Worm (Caenorhabditis elegans): ENCODE measurements around the gene R144.13.

DNA sequence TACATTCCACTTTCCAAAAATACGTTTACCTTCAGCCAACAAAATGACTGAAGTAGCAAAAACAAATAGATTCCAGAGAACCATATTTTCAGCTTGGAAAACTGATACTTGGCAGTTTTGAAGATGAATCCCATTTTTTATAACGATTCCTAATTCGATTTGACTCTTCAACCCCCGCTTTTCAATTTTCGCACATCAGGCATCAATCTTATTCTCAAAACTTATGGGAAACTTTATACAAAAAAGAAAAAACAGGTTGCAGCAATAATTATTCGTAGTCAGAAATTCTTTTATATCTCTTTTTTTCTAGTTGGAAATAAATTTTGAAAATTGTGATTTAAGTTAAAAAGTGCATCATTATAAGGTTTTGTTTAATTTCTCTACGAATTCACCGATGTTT is 38.7 kb downstream of the R144.13 start, which contains the start of gene C45G9.10:
- TF ChIP-seq elt-3 (tag; optimal IDR thresholded peaks at IDR 0.05) (no peak), unc-30 (tag; optimal IDR thresholded peaks at IDR 0.05) (no peak), aly-2 (tag; optimal IDR thresholded peaks at IDR 0.05) (no peak), tlp-1 (tag; optimal IDR thresholded peaks at IDR 0.05) (no peak)

Measured in whole organism, L1 larva.